Fruit fly (Drosophila melanogaster) whole organism, embryonic: ENCODE data around the gene Ir94d.
A peak's percentile ranks its signal among the peaks of the same experiment; 100 is the strongest.

ENCODE experiments used
- Aef1 ChIP-seq: fragments of 200-800 bp; sonication (Bioruptor generic); IDR thresholded peaks from 3 replicates; pipeline ENCODE4 v1.3.6; 2022; ENCODE audit warnings: missing biosample characterization, missing genetic modification characterization
- Atf6 ChIP-seq: fragments of 200-800 bp; sonication (Bioruptor generic); IDR thresholded peaks from 2 replicates; pipeline ENCODE4 v1.3.6; 2022; ENCODE audit warnings: missing biosample characterization, missing genetic modification characterization
- Bteb2 ChIP-seq: fragments of 200-800 bp; sonication (Bioruptor generic); optimal IDR thresholded peaks from 2 replicates; lab custom pipeline; 2016; ENCODE audit warnings: missing biosample characterization, missing genetic modification characterization
- CG10321 ChIP-seq: fragments of 200-800 bp; sonication (Bioruptor generic); IDR thresholded peaks from 2 replicates; pipeline ENCODE4 v1.3.6; 2022; ENCODE audit warnings: missing biosample characterization, missing genetic modification characterization
- CG10462 ChIP-seq: fragments of 200-800 bp; sonication (Bioruptor generic); optimal IDR thresholded peaks from 2 replicates; lab custom pipeline; 2016; ENCODE audit warnings: missing biosample characterization, missing genetic modification characterization
- CG11723 ChIP-seq: fragments of 200-800 bp; sonication (Bioruptor generic); optimal IDR thresholded peaks from 2 replicates; lab custom pipeline; 2017; ENCODE audit warnings: missing biosample characterization, mild to moderate bottlenecking, missing genetic modification characterization
- CG14965 ChIP-seq: fragments of 200-800 bp; sonication (Bioruptor generic); optimal IDR thresholded peaks from 2 replicates; lab custom pipeline; 2016; ENCODE audit warnings: missing biosample characterization, missing genetic modification characterization, borderline replicate concordance
- CG1529 ChIP-seq: fragments of 200-800 bp; sonication (Bioruptor generic); optimal IDR thresholded peaks from 3 replicates; lab custom pipeline; 2018; ENCODE audit warnings: missing biosample characterization, missing genetic modification characterization
- CG15479 ChIP-seq: fragments of 200-800 bp; sonication (Bioruptor generic); optimal IDR thresholded peaks from 3 replicates; lab custom pipeline; 2019; ENCODE audit warnings: missing biosample characterization, mild to moderate bottlenecking, missing genetic modification characterization, moderate library complexity
- CG18011 ChIP-seq: fragments of 200-800 bp; sonication (Bioruptor generic); optimal IDR thresholded peaks from 2 replicates; lab custom pipeline; 2017; ENCODE audit warnings: missing biosample characterization, missing genetic modification characterization, mild to moderate bottlenecking, moderate library complexity, missing genotype
- CG1832 ChIP-seq: fragments of 200-800 bp; sonication (Bioruptor generic); optimal IDR thresholded peaks from 2 replicates; lab custom pipeline; 2017; ENCODE audit warnings: missing biosample characterization, mild to moderate bottlenecking, missing genetic modification characterization, inconsistent platforms
- CG2202 ChIP-seq: fragments of 200-800 bp; sonication (Bioruptor generic); optimal IDR thresholded peaks from 2 replicates; lab custom pipeline; 2018; ENCODE audit warnings: missing biosample characterization, mild to moderate bottlenecking, missing genetic modification characterization
- CG2875 ChIP-seq: fragments of 200-800 bp; sonication (Bioruptor generic); optimal IDR thresholded peaks from 2 replicates; lab custom pipeline; 2017; ENCODE audit warnings: missing biosample characterization, mild to moderate bottlenecking, missing genetic modification characterization, missing genetic modification reagents
- CG3838 ChIP-seq: fragments of 200-800 bp; sonication (Bioruptor generic); optimal IDR thresholded peaks from 3 replicates; lab custom pipeline; 2016; ENCODE audit warnings: missing biosample characterization, missing genetic modification characterization
- CG6813 ChIP-seq: fragments of 200-800 bp; sonication (Bioruptor generic); optimal IDR thresholded peaks from 2 replicates; lab custom pipeline; 2017; ENCODE audit warnings: missing biosample characterization, missing genetic modification characterization, mild to moderate bottlenecking, moderate library complexity, missing genetic modification reagents
- CG7786 ChIP-seq: fragments of 200-800 bp; sonication (Bioruptor generic); optimal IDR thresholded peaks from 2 replicates; lab custom pipeline; 2016; ENCODE audit warnings: missing biosample characterization, missing genetic modification characterization
- CG8924 ChIP-seq: fragments of 200-800 bp; optimal IDR thresholded peaks from 3 replicates; lab custom pipeline; 2019; ENCODE audit warnings: missing biosample characterization, mild to moderate bottlenecking, missing genetic modification characterization, moderate library complexity
- CG9932 ChIP-seq: fragments of 200-800 bp; sonication (Bioruptor generic); IDR thresholded peaks from 2 replicates; pipeline ENCODE4 v1.3.6; 2022; ENCODE audit warnings: missing biosample characterization, missing genetic modification characterization
- Hey ChIP-seq: fragments of 200-800 bp; sonication (Bioruptor generic); optimal IDR thresholded peaks from 3 replicates; lab custom pipeline; 2018; ENCODE audit warnings: missing biosample characterization, mild to moderate bottlenecking, missing genetic modification characterization
- Hsf ChIP-seq: fragments of 200-800 bp; sonication (Bioruptor generic); optimal IDR thresholded peaks from 3 replicates; lab custom pipeline; 2016; ENCODE audit warnings: missing biosample characterization, missing genetic modification characterization
- Lim3 ChIP-seq: fragments of 200-800 bp; sonication (Bioruptor generic); IDR thresholded peaks from 2 replicates; pipeline ENCODE4 v1.3.6; 2022; ENCODE audit warnings: missing biosample characterization, missing genetic modification characterization
- MTF-1 ChIP-seq: fragments of 200-800 bp; sonication (Bioruptor generic); optimal IDR thresholded peaks from 2 replicates; lab custom pipeline; 2018; ENCODE audit warnings: missing biosample characterization, mild to moderate bottlenecking, missing genetic modification characterization, borderline replicate concordance
- Nf-YA ChIP-seq: fragments of 200-800 bp; sonication (Bioruptor generic); IDR thresholded peaks from 2 replicates; pipeline ENCODE4 v1.3.6; 2022; ENCODE audit warnings: missing biosample characterization, missing genetic modification characterization
- Sry-β ChIP-seq: fragments of 200-800 bp; sonication (Bioruptor generic); optimal IDR thresholded peaks from 2 replicates; lab custom pipeline; 2018; ENCODE audit warnings: missing biosample characterization, mild to moderate bottlenecking, missing genetic modification characterization, moderate library complexity
- Trl ChIP-seq, 3 experiments: fragments of >200 bp in 2 of 3; fragments of 200-800 bp in 1 of 3; sonication (Bioruptor generic) in 1 of 3; optimal IDR thresholded peaks; 2 replicates in 1 of 3; 3 replicates in 2 of 3; lab custom pipeline; 2016 to 2017; ENCODE audit warnings: missing biosample characterization in 1 of 3, missing genetic modification characterization in 1 of 3
- ap ChIP-seq: fragments of 200-800 bp; sonication (Bioruptor generic); IDR thresholded peaks from 2 replicates; pipeline ENCODE4 v1.3.6; 2022; ENCODE audit warnings: missing biosample characterization, missing genetic modification characterization
- br ChIP-seq: fragments of >200 bp; optimal IDR thresholded peaks from 2 replicates; lab custom pipeline; 2017
- corto ChIP-seq: fragments of 200-800 bp; sonication (Bioruptor generic); optimal IDR thresholded peaks from 2 replicates; lab custom pipeline; 2016; ENCODE audit warnings: missing biosample characterization, mild to moderate bottlenecking, missing genetic modification characterization, moderate library complexity
- crol ChIP-seq: fragments of 200-800 bp; sonication (Bioruptor generic); IDR thresholded peaks from 2 replicates; pipeline ENCODE4 v1.3.6; 2022; ENCODE audit warnings: missing biosample characterization, missing genetic modification characterization
- dimm ChIP-seq: fragments of 200-800 bp; sonication (Bioruptor generic); IDR thresholded peaks from 2 replicates; pipeline ENCODE4 v1.3.6; 2022; ENCODE audit warnings: missing biosample characterization, missing genetic modification characterization
- emc ChIP-seq: fragments of 200-800 bp; sonication (Bioruptor generic); optimal IDR thresholded peaks from 2 replicates; lab custom pipeline; 2016; ENCODE audit warnings: missing biosample characterization, missing genetic modification characterization
- fd102C ChIP-seq: fragments of 200-800 bp; sonication (Bioruptor generic); optimal IDR thresholded peaks from 2 replicates; lab custom pipeline; 2018; ENCODE audit warnings: missing biosample characterization, mild to moderate bottlenecking, missing genetic modification characterization, moderate library complexity
- gcm ChIP-seq: fragments of 200-800 bp; sonication (Bioruptor generic); optimal IDR thresholded peaks from 2 replicates; lab custom pipeline; 2019; ENCODE audit warnings: missing biosample characterization, mild to moderate bottlenecking, missing genetic modification characterization, moderate library complexity
- insv ChIP-seq, 2 experiments: fragments of 200-800 bp; sonication (Bioruptor generic); optimal IDR thresholded peaks; 3 replicates each; lab custom pipeline; 2016 to 2018; ENCODE audit warnings: missing biosample characterization in 2 of 2, missing genetic modification characterization in 2 of 2
- kni ChIP-seq: fragments of 200-800 bp; sonication (Bioruptor generic); optimal IDR thresholded peaks from 3 replicates; lab custom pipeline; 2017; ENCODE audit warnings: mild to moderate bottlenecking, missing biosample characterization, missing genetic modification reagents, missing genetic modification characterization
- knrl ChIP-seq: fragments of 200-800 bp; sonication (Bioruptor generic); IDR thresholded peaks from 3 replicates; pipeline ENCODE4 v1.3.6; 2022; ENCODE audit warnings: missing biosample characterization, missing genetic modification characterization; ENCODE audit not compliant: partially characterized antibody
- lmd ChIP-seq: fragments of 200-800 bp; sonication (Bioruptor generic); IDR thresholded peaks from 2 replicates; pipeline ENCODE4 v1.3.6; 2022; ENCODE audit warnings: missing biosample characterization, missing genetic modification characterization
- nerfin-2 ChIP-seq: fragments of 200-800 bp; sonication (Bioruptor generic); IDR thresholded peaks from 2 replicates; pipeline ENCODE4 v1.3.6; 2022; ENCODE audit warnings: missing biosample characterization, missing genetic modification characterization; ENCODE audit not compliant: partially characterized antibody
- pfk ChIP-seq: fragments of 200-800 bp; sonication (Bioruptor generic); optimal IDR thresholded peaks from 2 replicates; lab custom pipeline; 2018; ENCODE audit warnings: missing biosample characterization, mild to moderate bottlenecking, missing genetic modification characterization, moderate library complexity
- pho ChIP-seq: fragments of 200-800 bp; sonication (Bioruptor generic); optimal IDR thresholded peaks from 2 replicates; lab custom pipeline; 2016; ENCODE audit warnings: missing biosample characterization, missing genetic modification characterization
- ranshi ChIP-seq: fragments of 200-800 bp; sonication (Bioruptor generic); IDR thresholded peaks from 2 replicates; pipeline ENCODE4 v1.3.6; 2022; ENCODE audit warnings: missing biosample characterization, missing genetic modification characterization
- repo ChIP-seq: fragments of 200-800 bp; sonication (Bioruptor generic); optimal IDR thresholded peaks from 2 replicates; lab custom pipeline; 2016; ENCODE audit warnings: missing biosample characterization, missing genetic modification characterization
- row ChIP-seq: fragments of 200-800 bp; sonication (Bioruptor generic); IDR thresholded peaks from 3 replicates; pipeline ENCODE4 v1.3.6; 2022; ENCODE audit warnings: missing biosample characterization, missing genetic modification characterization
- salm ChIP-seq: fragments of 200-800 bp; sonication (Bioruptor generic); optimal IDR thresholded peaks from 2 replicates; lab custom pipeline; 2018; ENCODE audit warnings: missing biosample characterization, mild to moderate bottlenecking, missing genetic modification characterization
- sens ChIP-seq: fragments of 200-800 bp; sonication (Bioruptor generic); peaks from one replicate; lab custom pipeline; 2016; ENCODE audit warnings: missing biosample characterization, missing genetic modification characterization
- sens-2 ChIP-seq: fragments of 200-800 bp; sonication (Bioruptor generic); IDR thresholded peaks from 2 replicates; pipeline ENCODE4 v1.3.6; 2022; ENCODE audit warnings: missing biosample characterization, missing genetic modification characterization
- stc ChIP-seq: fragments of 200-800 bp; sonication (Bioruptor generic); IDR thresholded peaks from 2 replicates; pipeline ENCODE4 v1.3.6; 2022; ENCODE audit warnings: missing biosample characterization, missing genetic modification characterization
- trem ChIP-seq: fragments of 200-800 bp; optimal IDR thresholded peaks from 3 replicates; lab custom pipeline; 2019; ENCODE audit warnings: missing biosample characterization, mild to moderate bottlenecking, missing genetic modification characterization, moderate library complexity
- twi ChIP-seq: fragments of 200-800 bp; optimal IDR thresholded peaks from 2 replicates; lab custom pipeline; 2019; ENCODE audit warnings: missing biosample characterization, mild to moderate bottlenecking, missing genetic modification characterization, moderate library complexity

The Ir94d gene

DNA sequence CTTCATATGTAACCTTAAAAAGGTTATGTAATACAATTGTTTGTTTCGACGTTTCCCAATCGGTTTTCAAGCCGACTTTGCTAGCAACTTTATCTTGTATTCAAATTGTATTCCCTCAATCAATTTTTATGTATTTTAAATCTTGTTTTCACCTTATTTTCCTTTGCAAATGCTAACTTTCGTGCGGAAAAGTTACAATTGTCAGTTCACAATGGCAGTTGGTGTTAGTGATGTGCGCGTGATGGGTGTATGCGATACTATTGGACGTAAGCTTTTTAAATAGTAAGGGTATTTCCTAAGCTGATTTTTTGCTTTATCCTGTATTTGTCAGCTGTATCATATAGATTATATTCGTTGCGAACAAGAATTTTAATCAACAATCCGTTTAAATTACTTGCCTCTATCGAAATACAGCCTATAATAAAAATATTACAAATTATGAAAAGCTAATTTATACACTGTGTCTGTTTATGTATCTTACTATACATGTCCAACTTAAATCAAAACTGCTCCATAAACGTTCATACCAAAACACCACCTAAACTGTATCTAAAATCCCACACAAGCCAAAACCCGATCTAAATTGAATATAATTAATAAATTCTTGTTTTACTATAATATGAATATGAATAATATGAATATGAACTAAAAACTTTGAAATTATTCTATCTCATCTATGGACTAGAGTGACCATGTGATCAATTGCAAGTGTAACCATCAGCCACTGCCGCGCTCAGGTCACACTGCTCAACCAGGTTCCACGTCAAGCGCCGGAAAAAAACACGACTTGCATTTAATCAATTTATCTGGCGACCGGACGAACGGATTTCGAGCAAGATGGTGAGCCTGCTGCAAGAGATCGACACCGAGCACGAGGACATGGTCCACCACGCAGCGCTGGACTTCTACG, 46.5 kb upstream of the Ir94d start, which contains the start of the genes ATPsynCF6 and Sec13 (continued):
- TF ChIP-seq ranshi (GFP tag; lab: Robert Waterston, UW) (no peak; the same call in 1 of the 2 replicates), Bteb2 (no peak), repo (GFP tag; lab: Kevin White, UChicago) (no peak), twi (peak; percentile 28), br (lab: Kevin White, UChicago) (no peak), Trl (optimal IDR thresholded peaks at IDR 0.05; lab: Kevin White, UChicago) (no peak), Trl (GFP tag; optimal IDR thresholded peaks at IDR 0.05; lab: Kevin White, UChicago) (peak; percentile 41), row (GFP tag; lab: Robert Waterston, UW) (peak; percentile 86), stc (GFP tag; lab: Robert Waterston, UW) (peak; percentile 38; the same call in 1 of the 2 replicates), CG18011 (GFP tag; lab: Kevin White, UChicago) (no peak), CG10462 (GFP tag; lab: Kevin White, UChicago) (no peak), MTF-1 (GFP tag; lab: Kevin White, UChicago) (no peak), sens-2 (GFP tag; lab: Robert Waterston, UW) (no peak), fd102C (GFP tag; lab: Kevin White, UChicago) (no peak), Nf-YA (GFP tag; lab: Robert Waterston, UW) (no peak), corto (GFP tag; lab: Kevin White, UChicago) (no peak), crol (GFP tag; lab: Robert Waterston, UW) (no peak), CG8924 (peak; percentile 42), trem (peak; percentile 43), CG2875 (GFP tag; lab: Kevin White, UChicago) (no peak), Hey (tag; lab: Kevin White, UChicago) (no peak), Atf6 (GFP tag; lab: Robert Waterston, UW) (peak; percentile 44), CG2202 (tag; lab: Kevin White, UChicago) (no peak), CG9932 (GFP tag; lab: Robert Waterston, UW) (peak; percentile 83), pfk (GFP tag; lab: Kevin White, UChicago) (no peak), sens (GFP tag; lab: Kevin White, UChicago) (peak; percentile 92), ap (peak; percentile 20; the same call in 1 of the 2 replicates), CG6813 (GFP tag; lab: Kevin White, UChicago) (no peak), Lim3 (GFP tag; lab: Robert Waterston, UW) (no peak), knrl (GFP tag; lab: Robert Waterston, UW) (peak; percentile 93), kni (no peak), CG10321 (GFP tag; lab: Robert Waterston, UW) (no peak), pho (GFP tag; lab: Kevin White, UChicago) (no peak), insv (GFP tag; optimal IDR thresholded peaks at IDR 0.05; lab: Kevin White, UChicago) (no peak), CG14965 (no peak), lmd (GFP tag; lab: Robert Waterston, UW) (peak; percentile 66), emc (GFP tag; lab: Kevin White, UChicago) (no peak), salm (tag; lab: Kevin White, UChicago) (no peak), nerfin-2 (GFP tag; lab: Robert Waterston, UW) (peak; percentile 87), dimm (GFP tag; lab: Robert Waterston, UW) (no peak), gcm (no peak), Hsf (GFP tag; lab: Kevin White, UChicago) (peak; percentile 33), CG3838 (GFP tag; lab: Kevin White, UChicago) (no peak), Sry-β (GFP tag; lab: Kevin White, UChicago) (peak; percentile 21), CG15479 (GFP tag; lab: Kevin White, UChicago) (no peak), CG11723 (GFP tag; lab: Kevin White, UChicago) (no peak), CG7786 (GFP tag; lab: Kevin White, UChicago) (no peak), CG1832 (no peak), Aef1 (peak; percentile 47; the same call in 2 of the 3 replicates), CG1529 (no peak)
